Worm (Caenorhabditis elegans) whole organism, young adult: ENCODE data around the gene clec-27.

Source experiments
- B0261.1 ChIP-seq: sonication (generic microtip); optimal IDR thresholded peaks from 2 replicates; lab custom pipeline; 2016; ENCODE audit warnings: mild to moderate bottlenecking, missing genetic modification characterization, moderate library complexity, missing compliant biosample characterization
- D2030.7 ChIP-seq: fragments of 200-800 bp; sonication (Bioruptor generic); IDR thresholded peaks from 2 replicates; pipeline ENCODE4 v1.3.6; 2022; ENCODE audit warnings: missing genetic modification reagents, missing genetic modification characterization, missing compliant biosample characterization
- F33H1.4 ChIP-seq: fragments of 200-800 bp; sonication (Bioruptor generic); IDR thresholded peaks from 2 replicates; pipeline ENCODE4 v1.3.6; 2022; ENCODE audit warnings: missing genetic modification reagents, missing genetic modification characterization, missing compliant biosample characterization
- ama-1 ChIP-seq, 3 experiments: fragments of 150-350 bp in 1 of 3; sonication (generic microtip) in 2 of 3; optimal IDR thresholded peaks; 2 replicates each; lab custom pipeline; 2014 to 2018; ENCODE audit warnings: missing biosample characterization in 2 of 3, missing genetic modification characterization in 2 of 3, missing genetic modification reagents in 2 of 3
- aptf-2 ChIP-seq: fragments of 200-800 bp; sonication (Bioruptor generic); conservative IDR thresholded peaks from 2 replicates; pipeline ENCODE4 v1.3.6; 2022; ENCODE audit warnings: missing genetic modification reagents, missing genetic modification characterization, missing compliant biosample characterization
- efl-1 ChIP-seq: fragments of 150-350 bp; optimal IDR thresholded peaks from 2 replicates; lab custom pipeline; 2014; ENCODE audit warnings: missing biosample characterization, missing genetic modification reagents, missing genetic modification characterization
- madf-10 ChIP-seq: sonication (generic microtip); optimal IDR thresholded peaks from 2 replicates; lab custom pipeline; 2016; ENCODE audit warnings: mild to moderate bottlenecking, missing genetic modification characterization, missing compliant biosample characterization
- nhr-179 ChIP-seq: sonication (generic microtip); optimal IDR thresholded peaks from 2 replicates; lab custom pipeline; 2016; ENCODE audit warnings: mild to moderate bottlenecking, missing genetic modification characterization, missing compliant biosample characterization
- nhr-80 ChIP-seq: sonication (generic microtip); optimal IDR thresholded peaks from 2 replicates; lab custom pipeline; 2016; ENCODE audit warnings: missing genetic modification characterization, missing compliant biosample characterization
- rpc-1 ChIP-seq, 2 experiments: fragments of 150-350 bp in 1 of 2; sonication (generic microtip) in 1 of 2; optimal IDR thresholded peaks; 2 replicates each; lab custom pipeline; 2014 to 2018; ENCODE audit warnings: missing biosample characterization in 1 of 2, missing genetic modification characterization in 1 of 2, missing genetic modification reagents in 1 of 2, missing genotype in 1 of 2
- unc-62 ChIP-seq: fragments of 150-350 bp; optimal IDR thresholded peaks from 2 replicates; lab custom pipeline; 2014; ENCODE audit warnings: missing biosample characterization, missing genetic modification reagents, missing genetic modification characterization
- zim-3 ChIP-seq: sonication (generic microtip); optimal IDR thresholded peaks from 2 replicates; lab custom pipeline; 2017; ENCODE audit warnings: mild to moderate bottlenecking, missing genetic modification characterization, moderate library complexity, missing compliant biosample characterization
- ztf-18 ChIP-seq: sonication (generic microtip); optimal IDR thresholded peaks from 2 replicates; lab custom pipeline; 2016; ENCODE audit warnings: missing genotype, mild to moderate bottlenecking, missing genetic modification characterization, missing compliant biosample characterization
- ztf-25 ChIP-seq: fragments of 200-800 bp; sonication (Bioruptor generic); IDR thresholded peaks from 2 replicates; pipeline ENCODE4 v1.3.6; 2022; ENCODE audit warnings: missing genetic modification reagents, missing genetic modification characterization, missing compliant biosample characterization

DNA sequence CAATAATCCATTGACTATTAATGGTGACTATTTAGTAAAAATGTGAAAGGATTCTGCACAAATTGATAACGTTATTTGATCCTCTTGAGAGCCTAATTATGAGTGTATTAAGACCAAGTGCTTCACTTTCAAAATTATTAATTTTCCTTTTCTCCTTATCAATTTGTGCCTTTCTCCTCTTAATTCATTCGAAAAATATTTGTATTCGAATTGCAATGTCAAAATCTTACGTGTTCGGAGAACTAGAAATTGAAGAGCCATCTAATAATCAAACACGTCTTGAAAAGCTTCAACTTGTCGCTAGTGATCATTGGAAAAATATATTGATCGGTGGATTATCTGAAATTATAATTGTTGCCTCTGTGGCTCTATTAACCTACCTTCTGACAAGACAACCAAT, 5.9 kb upstream of the clec-27 start, which contains the start of the genes clec-36 and clec-26:
- TF ChIP-seq nhr-179 (no peak), unc-62 (GFP tag; lab: Kevin White, UChicago) (no peak), B0261.1 (tag; lab: Kevin White, UChicago) (no peak), F33H1.4 (no peak), efl-1 (GFP tag; lab: Kevin White, UChicago) (no peak), aptf-2 (GFP tag; lab: Robert Waterston, UW) (no peak), nhr-80 (tag; lab: Kevin White, UChicago) (peak; percentile 18), ama-1 (optimal IDR thresholded peaks at IDR 0.05; lab: Kevin White, UChicago) (no peak), ama-1 (GFP tag; optimal IDR thresholded peaks at IDR 0.05; lab: Kevin White, UChicago) (no peak), D2030.7 (GFP tag; lab: Robert Waterston, UW) (no peak), zim-3 (tag; lab: Kevin White, UChicago) (no peak), madf-10 (tag; lab: Kevin White, UChicago) (no peak), ztf-18 (tag; lab: Kevin White, UChicago) (no peak), rpc-1 (optimal IDR thresholded peaks at IDR 0.05; lab: Kevin White, UChicago) (no peak), rpc-1 (tag; optimal IDR thresholded peaks at IDR 0.05; lab: Kevin White, UChicago) (no peak), ztf-25 (no peak)
